Worm (Caenorhabditis elegans) whole organism, mixed stage, embryonic: ENCODE data around the gene F46F5.15.

Experiments used
- nhr-12 ChIP-seq: fragments of 150-350 bp; optimal IDR thresholded peaks from 2 replicates; lab custom pipeline; 2014; ENCODE audit warnings: missing biosample characterization, missing genetic modification characterization
- ztf-11 ChIP-seq: fragments of 150-350 bp; optimal IDR thresholded peaks from 2 replicates; lab custom pipeline; 2014; ENCODE audit warnings: missing biosample characterization, missing genetic modification characterization

- no peak for TF ChIP-seq nhr-12 (tag; lab: Kevin White, UChicago)
- no peak for TF ChIP-seq ztf-11 (tag; lab: Kevin White, UChicago)
Observed at ce11 chrII:762942-763341, 25.3 kb upstream of the F46F5.15 start.
